Worm (Caenorhabditis elegans) whole organism, L3 larva: Measurements from ENCODE around the gene nspe-5.

ENCODE experiments used
- mdl-1 ChIP-seq: fragments of 150-350 bp; optimal IDR thresholded peaks from 2 replicates; lab custom pipeline; 2014; ENCODE audit warnings: missing biosample characterization, missing genetic modification characterization
- nfya-1 ChIP-seq: sonication (generic microtip); optimal IDR thresholded peaks from 2 replicates; lab custom pipeline; 2017; ENCODE audit warnings: missing genetic modification characterization, mild to moderate bottlenecking, missing compliant biosample characterization, antibody characterized with exemption, moderate library complexity; ENCODE audit not compliant: insufficient read depth
- nhr-237 ChIP-seq: fragments of 150-350 bp; optimal IDR thresholded peaks from 2 replicates; lab custom pipeline; 2014; ENCODE audit warnings: missing biosample characterization, missing genetic modification characterization
- zag-1 ChIP-seq: fragments of 150-350 bp; optimal IDR thresholded peaks from 2 replicates; lab custom pipeline; 2014; ENCODE audit warnings: missing biosample characterization, missing genetic modification characterization

- no peak for TF ChIP-seq zag-1
- TF ChIP-seq nhr-237 (tag; lab: Kevin White, UChicago), result no peak
- no peak for TF ChIP-seq nfya-1 (tag; lab: Kevin White, UChicago)
- no peak for TF ChIP-seq mdl-1 (tag; lab: Kevin White, UChicago)
Observed at ce11 chrII:12666042-12666441, 37.4 kb downstream of the nspe-5 start.
